Fruit fly (Drosophila melanogaster) ovary, adult (tissue): Measurements from ENCODE around the gene CG17698.
"Not testable (repeated sequence)": the region's sequence is repeated elsewhere in the genome, so short reads cannot be mapped to it uniquely, and the experiment has no call there.

Experiments
- CG17801 ChIP-seq: fragments of 200-800 bp; optimal IDR thresholded peaks from 2 replicates; lab custom pipeline; 2019; ENCODE audit warnings: missing biosample characterization, mild to moderate bottlenecking, missing genetic modification characterization, moderate library complexity; ENCODE audit not compliant: partially characterized antibody

CG17698 gene

DNA sequence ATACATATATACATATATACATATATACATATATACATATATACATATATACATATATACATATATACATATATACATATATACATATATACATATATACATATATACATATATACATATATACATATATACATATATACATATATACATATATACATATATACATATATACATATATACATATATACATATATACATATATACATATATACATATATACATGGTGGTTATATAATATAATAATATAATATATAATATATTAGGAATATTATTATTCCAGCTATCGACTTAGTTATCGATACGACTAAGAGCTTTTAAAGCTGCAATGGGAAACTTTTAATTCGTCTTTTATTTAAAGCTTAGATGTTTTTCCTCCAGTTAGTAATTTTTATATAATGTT, at the start of gene CG17698:
CG17698 (plus strand) TSS at position 301 of the 400 bp plus-strand sequence.
- TF ChIP-seq CG17801, result not testable (repeated sequence)

DNA sequence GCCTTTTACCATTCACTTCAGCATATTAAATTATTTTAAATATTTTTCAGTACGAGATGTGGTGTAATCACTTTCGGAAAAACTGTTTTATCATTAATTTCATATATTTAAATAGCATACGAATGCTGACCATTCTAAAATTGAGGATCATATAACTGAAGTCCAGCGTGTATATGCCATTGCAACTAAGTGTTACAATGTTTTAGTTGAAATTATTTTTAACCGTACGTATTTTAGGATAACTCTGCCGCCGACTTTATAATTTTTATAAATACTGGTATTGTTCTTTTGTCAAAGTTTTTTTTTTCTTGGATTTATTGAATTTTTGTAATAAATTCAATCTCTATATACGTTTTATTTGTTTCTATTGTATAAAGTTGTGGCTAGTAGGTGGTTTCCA, 48.0 kb upstream of the CG17698 start:
- no peak for TF ChIP-seq CG17801

DNA sequence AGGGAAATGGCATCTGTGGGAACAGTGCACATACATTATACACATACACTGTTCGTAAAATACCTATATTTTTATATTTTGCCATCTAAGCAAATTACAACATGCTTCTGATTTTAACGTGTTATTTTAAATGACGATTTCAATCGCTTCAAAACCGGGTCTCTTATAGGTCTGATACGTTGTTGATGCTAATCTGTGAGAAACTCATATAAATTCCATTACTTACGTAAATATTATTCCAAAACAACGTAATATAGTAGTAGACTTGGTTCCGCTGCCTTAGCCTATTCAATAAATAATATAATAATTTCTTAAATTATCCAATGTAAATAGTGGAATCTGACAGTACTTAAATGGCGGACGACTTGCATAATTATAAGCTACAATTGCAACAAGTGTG, 23.0 kb upstream of the CG17698 start, which contains the start of gene Spf30:
Spf30 (plus strand) TSS at position 252 of the 400 bp plus-strand sequence.
- TF ChIP-seq CG17801, result no peak

DNA sequence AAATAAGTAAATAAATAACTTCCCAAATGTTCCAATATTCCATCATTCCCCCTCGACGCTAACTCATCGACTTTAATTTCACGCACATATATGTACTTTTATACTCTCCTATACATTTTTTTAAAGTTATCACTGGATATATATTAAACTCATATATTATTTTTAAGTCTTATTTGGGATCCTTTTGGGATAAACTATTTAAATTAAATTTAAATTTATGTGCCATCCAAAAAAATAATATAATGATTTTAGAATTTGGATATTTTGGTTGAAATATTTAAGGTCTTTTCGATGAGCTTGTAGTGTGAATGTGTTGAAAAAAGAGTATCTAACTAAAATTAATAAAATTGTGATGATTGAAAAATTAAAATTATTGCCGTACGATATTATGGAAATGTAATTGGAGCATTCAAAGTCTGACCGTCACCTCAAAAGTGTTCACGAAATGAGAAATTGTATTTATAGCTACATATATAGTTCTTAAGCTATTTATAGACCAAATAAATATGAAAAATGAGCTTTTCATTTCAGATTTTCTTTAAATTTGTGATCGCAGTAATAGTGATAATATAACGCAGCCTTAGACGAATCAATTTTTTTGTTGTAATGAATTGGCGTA, 11.4 kb upstream of the CG17698 start, which contains the start of gene CG40298:
CG40298 (plus strand) TSS at position 569 of the 619 bp plus-strand sequence.
- no peak for TF ChIP-seq CG17801

DNA sequence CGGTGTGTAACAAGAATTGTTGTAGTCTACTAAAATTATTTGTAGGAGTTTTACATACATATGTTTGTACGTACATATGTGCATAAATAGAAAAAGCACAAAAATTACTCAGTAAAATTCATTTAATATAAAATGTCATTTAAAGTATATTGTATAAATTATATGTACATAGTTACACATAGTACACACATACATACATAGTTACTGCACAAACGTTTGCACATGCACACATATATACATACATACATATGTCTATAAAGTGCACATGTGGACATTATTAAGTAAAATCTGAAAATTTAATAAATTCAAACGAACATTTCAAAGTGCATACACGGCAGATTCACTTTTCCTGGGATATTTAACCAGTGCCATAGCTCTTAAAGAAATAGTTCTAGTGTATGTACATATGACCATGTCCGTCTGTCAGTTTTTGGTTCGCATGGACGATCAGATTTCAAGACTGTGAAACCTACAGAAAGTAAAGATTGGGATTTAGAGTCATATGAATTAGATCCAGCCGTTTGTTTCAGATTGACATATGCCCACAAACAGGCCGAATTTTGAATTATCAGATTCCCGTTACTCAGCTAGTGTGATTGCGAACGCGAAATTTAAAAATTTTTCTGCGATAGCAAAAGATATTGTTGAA, 547 bp downstream of the CG17698 start:
- TF ChIP-seq CG17801, result no peak

DNA sequence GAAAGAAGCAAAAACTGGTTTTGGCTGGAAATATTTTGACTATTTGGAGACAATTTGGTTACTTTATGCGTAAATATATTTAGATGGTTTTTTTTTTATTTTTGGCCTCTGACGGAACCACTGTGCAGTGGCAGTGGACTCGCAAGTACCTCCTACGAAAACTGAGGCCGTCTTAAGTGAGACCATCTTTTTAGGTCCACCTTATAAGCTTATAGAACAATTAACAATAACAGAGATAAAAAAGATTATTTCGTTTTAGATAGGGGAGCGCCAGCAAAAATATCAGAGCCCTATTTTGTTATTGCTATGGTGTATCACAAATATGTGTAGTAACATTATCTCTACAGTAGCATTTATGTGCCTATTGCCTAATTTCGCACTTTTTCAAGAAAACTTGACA, 46.2 kb downstream of the CG17698 start, which contains the start of gene CG43968:
CG43968 (plus strand) TSS at position 301 of the 400 bp plus-strand sequence.
- TF ChIP-seq CG17801, result no peak
